Fruit fly (Drosophila melanogaster): ENCODE measurements around the gene CG17712.

Gene CG17712

DNA sequence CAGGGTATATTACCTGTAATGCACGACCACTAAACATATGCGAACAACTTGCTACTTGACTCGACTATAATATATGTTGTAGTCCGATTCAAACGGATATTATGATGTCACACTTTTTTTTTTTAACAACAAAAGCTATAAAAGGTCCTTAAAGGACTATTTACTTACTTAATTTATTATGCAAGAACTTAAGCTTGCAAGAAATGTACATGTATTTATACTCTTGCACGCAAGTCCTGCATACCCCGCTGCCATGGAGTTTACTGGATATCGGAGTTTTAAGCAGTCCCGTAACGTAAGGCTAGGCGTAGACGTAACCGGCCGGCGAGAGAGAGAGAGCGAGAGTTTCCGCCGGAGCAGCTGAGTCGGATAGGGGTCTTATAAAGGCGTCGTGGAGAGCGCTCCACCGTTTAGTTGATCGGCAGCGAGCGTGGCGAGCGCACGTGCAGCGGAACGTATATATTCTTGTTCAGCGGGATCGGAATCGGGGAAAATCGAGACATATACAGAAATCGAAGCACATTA lies 14.8 kb downstream of the CG17712 start (continued):
- peak; percentile 86 for TF ChIP-seq nau (GFP tag; optimal IDR thresholded peaks at IDR 0.05)
- TF ChIP-seq Mrtf (GFP tag; IDR thresholded peaks at IDR 0.05) = peak; percentile 55; the same call in 1 of the 3 replicates
- peak; percentile 86 for TF ChIP-seq CG12236 (GFP tag; optimal IDR thresholded peaks at IDR 0.05)
- peak; percentile 84 for TF ChIP-seq CG13775 (GFP tag; optimal IDR thresholded peaks at IDR 0.05)
- TF ChIP-seq CG4282 (GFP tag; optimal IDR thresholded peaks at IDR 0.05) = peak; percentile 29
- TF ChIP-seq CG11247 (GFP tag; IDR thresholded peaks at IDR 0.05) = peak; percentile 80
- peak; percentile 44 for TF ChIP-seq Sry-δ (GFP tag; optimal IDR thresholded peaks at IDR 0.05)
- peak; percentile 51; the same call in 1 of the 2 replicates for TF ChIP-seq GATAe (GFP tag; conservative IDR thresholded peaks at IDR 0.05)
- TF ChIP-seq CkIIα-i1 (GFP tag; IDR thresholded peaks at IDR 0.05) = peak; percentile 13; the same call in 1 of the 2 replicates
- peak; percentile 57 for TF ChIP-seq yki (optimal IDR thresholded peaks at IDR 0.05)
- no peak for TF ChIP-seq mld (GFP tag; IDR thresholded peaks at IDR 0.05; ENCODE audit: partially characterized antibody)
- no peak for TF ChIP-seq pita (GFP tag; optimal IDR thresholded peaks at IDR 0.05)
- peak; percentile 79 for TF ChIP-seq ssp (GFP tag; IDR thresholded peaks at IDR 0.05)
- TF ChIP-seq CG10431 (GFP tag; optimal IDR thresholded peaks at IDR 0.05) = no peak
- peak; percentile 57 for TF ChIP-seq CG15696 (tag; optimal IDR thresholded peaks at IDR 0.05)
- peak; percentile 92 for TF ChIP-seq CG16863 (GFP tag; optimal IDR thresholded peaks at IDR 0.05)
- peak; percentile 90 for TF ChIP-seq oc (tag; optimal IDR thresholded peaks at IDR 0.05)
- peak; percentile 47; the same call in 1 of the 2 replicates for TF ChIP-seq Lim3 (GFP tag; IDR thresholded peaks at IDR 0.05)
- peak; percentile 27 for TF ChIP-seq CG10543 (GFP tag; optimal IDR thresholded peaks at IDR 0.05)
- peak; percentile 86 for TF ChIP-seq CG18764 (GFP tag; optimal IDR thresholded peaks at IDR 0.05)
- TF ChIP-seq esg (GFP tag; conservative IDR thresholded peaks at IDR 0.05) = peak; percentile 86
- peak; percentile 86 for TF ChIP-seq tgo (GFP tag; IDR thresholded peaks at IDR 0.05)
- no peak for TF ChIP-seq CG4328 (GFP tag; optimal IDR thresholded peaks at IDR 0.05)
- peak; percentile 91 for TF ChIP-seq CG1602 (GFP tag; optimal IDR thresholded peaks at IDR 0.05)
- TF ChIP-seq nom (GFP tag; optimal IDR thresholded peaks at IDR 0.05) = peak; percentile 12
- peak; percentile 78 for TF ChIP-seq dan (GFP tag; IDR thresholded peaks at IDR 0.05)
- no peak; the same call in 1 of the 2 replicates for TF ChIP-seq chm (GFP tag; IDR thresholded peaks at IDR 0.05)
- peak; percentile 85 for TF ChIP-seq CG14667 (GFP tag; IDR thresholded peaks at IDR 0.05)
- TF ChIP-seq al (GFP tag; IDR thresholded peaks at IDR 0.05) = peak; percentile 76; the same call in 1 of the 2 replicates
- TF ChIP-seq Tbp (GFP tag; optimal IDR thresholded peaks at IDR 0.05) = no peak
- TF ChIP-seq chinmo (GFP tag; IDR thresholded peaks at IDR 0.05; ENCODE audit: partially characterized antibody) = peak; percentile 85; the same call in 3 of the 4 replicates
- peak; percentile 85 for TF ChIP-seq Blimp-1 (GFP tag; optimal IDR thresholded peaks at IDR 0.05)
- peak in 1 of 2 experiments; percentile 47 for TF ChIP-seq tll (GFP tag; optimal IDR thresholded peaks at IDR 0.05)
- peak; percentile 80 to 90 for TF ChIP-seq Trl (optimal IDR thresholded peaks at IDR 0.05)
- peak; percentile 88 for TF ChIP-seq Trl (GFP tag; optimal IDR thresholded peaks at IDR 0.05)
- TF ChIP-seq zfh1 (GFP tag; IDR thresholded peaks at IDR 0.05) = peak; percentile 82
- no peak for TF ChIP-seq cad (GFP tag; optimal IDR thresholded peaks at IDR 0.05)
- TF ChIP-seq NFAT (GFP tag; IDR thresholded peaks at IDR 0.05) = 0 out of 2 replicates have a peak, but pooled peaks have one; percentile 34
- peak; percentile 47 for TF ChIP-seq luna (GFP tag; optimal IDR thresholded peaks at IDR 0.05)
- peak; percentile 93 for TF ChIP-seq nmo (GFP tag; optimal IDR thresholded peaks at IDR 0.05)
- TF ChIP-seq ab (GFP tag; optimal IDR thresholded peaks at IDR 0.05) = peak; percentile 83
- peak; percentile 87 to 94 for TF ChIP-seq chif (GFP tag; optimal IDR thresholded peaks at IDR 0.05)
- peak; percentile 78 for TF ChIP-seq CG13424 (tag; optimal IDR thresholded peaks at IDR 0.05)
- peak; percentile 69 for TF ChIP-seq dati (GFP tag; IDR thresholded peaks at IDR 0.05)
- TF ChIP-seq HmgD (GFP tag; optimal IDR thresholded peaks at IDR 0.05) = peak; percentile 19
- TF ChIP-seq ems (GFP tag; optimal IDR thresholded peaks at IDR 0.05) = peak; percentile 82
- TF ChIP-seq MBD-R2 (GFP tag; IDR thresholded peaks at IDR 0.05) = peak; percentile 43; the same call in 1 of the 2 replicates
- peak; percentile 58 for TF ChIP-seq CG6854 (GFP tag; optimal IDR thresholded peaks at IDR 0.05)
- TF ChIP-seq ranshi (GFP tag; IDR thresholded peaks at IDR 0.05) = peak; percentile 76; the same call in 1 of the 2 replicates
- peak; percentile 72 for TF ChIP-seq CG4617 (GFP tag; optimal IDR thresholded peaks at IDR 0.05; ENCODE audit: borderline replicate concordance)
- peak; percentile 86 for TF ChIP-seq CG12155 (GFP tag; optimal IDR thresholded peaks at IDR 0.05)
